Fruit fly (Drosophila melanogaster) whole organism, wandering third instar larva: ENCODE results near the gene CG31267.
A peak's percentile ranks its signal among the peaks of the same experiment; 100 is the strongest.

Experiments
- Abd-B ChIP-seq: fragments of >200 bp; optimal IDR thresholded peaks from 2 replicates; lab custom pipeline; 2017; ENCODE audit warnings: missing biosample characterization, missing genetic modification characterization
- Hr78 ChIP-seq: fragments of >200 bp; optimal IDR thresholded peaks from 2 replicates; lab custom pipeline; 2017; ENCODE audit warnings: missing biosample characterization, missing genetic modification characterization
- Jra ChIP-seq: sonication (Bioruptor generic); optimal IDR thresholded peaks from 2 replicates; lab custom pipeline; 2016; ENCODE audit warnings: missing biosample characterization, missing genetic modification characterization
- Myc ChIP-seq: fragments of >200 bp; optimal IDR thresholded peaks from 2 replicates; lab custom pipeline; 2017
- N ChIP-seq: fragments of >200 bp; optimal IDR thresholded peaks from 2 replicates; lab custom pipeline; 2018; ENCODE audit warnings: missing biosample characterization, missing external identifiers, missing genetic modification characterization
- OdsH ChIP-seq: fragments of 200-800 bp; sonication (Bioruptor generic); optimal IDR thresholded peaks from 2 replicates; lab custom pipeline; 2016; ENCODE audit warnings: missing biosample characterization, mild to moderate bottlenecking, missing genetic modification characterization
- Rel ChIP-seq, 2 experiments: fragments of 200-800 bp; sonication (Bioruptor generic) in 1 of 2; optimal IDR thresholded peaks; 2 replicates in 1 of 2; 3 replicates in 1 of 2; lab custom pipeline; 2016 to 2019; ENCODE audit warnings: mild to moderate bottlenecking in 2 of 2, missing biosample characterization in 2 of 2, missing genetic modification characterization in 2 of 2, moderate library complexity in 1 of 2
- br ChIP-seq: fragments of 200-800 bp; sonication (Bioruptor generic); optimal IDR thresholded peaks from 2 replicates; lab custom pipeline; 2016; ENCODE audit warnings: missing biosample characterization, missing genetic modification characterization
- brk ChIP-seq: fragments of 200-800 bp; sonication (Bioruptor generic); optimal IDR thresholded peaks from 2 replicates; lab custom pipeline; 2016; ENCODE audit warnings: missing biosample characterization, mild to moderate bottlenecking, missing genetic modification characterization
- ey ChIP-seq: fragments of 200-800 bp; sonication (Bioruptor generic); optimal IDR thresholded peaks from 2 replicates; lab custom pipeline; 2016; ENCODE audit warnings: missing biosample characterization, missing genetic modification characterization
- h ChIP-seq: fragments of 200-800 bp; sonication (Bioruptor generic); optimal IDR thresholded peaks from 3 replicates; lab custom pipeline; 2016; ENCODE audit warnings: missing biosample characterization, mild to moderate bottlenecking, missing genetic modification characterization
- jim ChIP-seq: fragments of 175-275, 200-325 bp; sonication (Bioruptor generic); optimal IDR thresholded peaks from 2 replicates; lab custom pipeline; 2016; ENCODE audit warnings: missing biosample characterization, mild to moderate bottlenecking, missing genetic modification characterization
- psq ChIP-seq: fragments of 200-800 bp; sonication (Bioruptor generic); optimal IDR thresholded peaks from 3 replicates; lab custom pipeline; 2017; ENCODE audit warnings: missing biosample characterization, mild to moderate bottlenecking, missing genetic modification characterization, moderate library complexity
- usp ChIP-seq: fragments of >200 bp; optimal IDR thresholded peaks from 2 replicates; lab custom pipeline; 2017; ENCODE audit warnings: missing biosample characterization, missing genetic modification characterization

dm6 chr3R:17117607-17118327, 16.2 kb upstream of the CG31267 start:
- TF ChIP-seq Myc (lab: Kevin White, UChicago), result no peak
- TF ChIP-seq br (GFP tag; lab: Kevin White, UChicago), result peak; percentile 55
- peak; percentile 79 for TF ChIP-seq h
- no peak for TF ChIP-seq Rel (GFP tag; optimal IDR thresholded peaks at IDR 0.05; lab: Kevin White, UChicago)
- peak; percentile 2 for TF ChIP-seq Rel (tag; optimal IDR thresholded peaks at IDR 0.05; lab: Kevin White, UChicago)
- peak; percentile 84 for TF ChIP-seq psq
- TF ChIP-seq Jra, result no peak
- no peak for TF ChIP-seq brk (GFP tag; lab: Kevin White, UChicago)
- TF ChIP-seq Abd-B (GFP tag; lab: Kevin White, UChicago), result no peak
- TF ChIP-seq Hr78 (GFP tag; lab: Kevin White, UChicago), result no peak
- no peak for TF ChIP-seq usp
- TF ChIP-seq N (GFP tag; lab: Kevin White, UChicago), result no peak
- TF ChIP-seq OdsH, result peak; percentile 71
- TF ChIP-seq ey (GFP tag; lab: Kevin White, UChicago), result peak; percentile 65
- no peak for TF ChIP-seq jim (GFP tag; lab: Kevin White, UChicago)
